Fruit fly (Drosophila melanogaster) whole organism, adult: ENCODE results near the gene TpnC73F.

Experiments
- CG14711 ChIP-seq: fragments of 200-800 bp; sonication (Bioruptor generic); optimal IDR thresholded peaks from 2 replicates; lab custom pipeline; 2018; ENCODE audit warnings: missing biosample characterization, mild to moderate bottlenecking, missing genetic modification characterization, moderate library complexity
- CG33017 ChIP-seq: fragments of 200-800 bp; sonication (Bioruptor generic); optimal IDR thresholded peaks from 2 replicates; lab custom pipeline; 2018; ENCODE audit warnings: missing biosample characterization, mild to moderate bottlenecking, missing genetic modification characterization, moderate library complexity
- bab1 ChIP-seq: fragments of 200-800 bp; sonication (Bioruptor generic); optimal IDR thresholded peaks from 3 replicates; lab custom pipeline; 2019; ENCODE audit warnings: missing biosample characterization, mild to moderate bottlenecking, missing genetic modification characterization, moderate library complexity
- cnc ChIP-seq, 2 experiments: fragments of >200 bp; optimal IDR thresholded peaks; 2 replicates each; lab custom pipeline; 2017
- kay ChIP-seq: fragments of 200-800 bp; sonication (Bioruptor generic); peaks from one replicate; lab custom pipeline; 2016; ENCODE audit warnings: missing biosample characterization, missing genetic modification characterization, borderline replicate concordance
- ovo ChIP-seq: fragments of 200-800 bp; sonication (Bioruptor generic); optimal IDR thresholded peaks from 2 replicates; lab custom pipeline; 2016; ENCODE audit warnings: missing biosample characterization, missing genetic modification characterization
- pad ChIP-seq: fragments of 200-800 bp; sonication (Bioruptor generic); optimal IDR thresholded peaks from 3 replicates; lab custom pipeline; 2017; ENCODE audit warnings: missing biosample characterization, missing genetic modification characterization, mild to moderate bottlenecking, moderate library complexity, missing genetic modification reagents

- TF ChIP-seq pad (GFP tag; lab: Kevin White, UChicago), result no peak
- TF ChIP-seq CG33017, result no peak
- no peak for TF ChIP-seq ovo (GFP tag; lab: Kevin White, UChicago)
- no peak for TF ChIP-seq kay (GFP tag; lab: Kevin White, UChicago)
- TF ChIP-seq bab1, result no peak
- TF ChIP-seq cnc (optimal IDR thresholded peaks at IDR 0.05; lab: Kevin White, UChicago), result no peak
- peak; percentile 41 for TF ChIP-seq CG14711 (tag; lab: Kevin White, UChicago)
Observed at dm6 chr3L:17042297-17042921, 3.5 kb upstream of the TpnC73F start, which contains the start of the genes scaf6 and Papst2.
